Worm (Caenorhabditis elegans) whole organism, midembryonic: Measurements from ENCODE around the gene nlp-47.

Experiments used
- T22C8.4 ChIP-seq: fragments of 200-800 bp; sonication (Bioruptor generic); IDR thresholded peaks from 2 replicates; pipeline ENCODE4 v1.3.6; 2022; ENCODE audit warnings: missing genetic modification characterization, missing compliant biosample characterization
- cog-1 ChIP-seq: sonication (generic microtip); optimal IDR thresholded peaks from 2 replicates; lab custom pipeline; 2016; ENCODE audit warnings: missing genetic modification characterization, missing compliant biosample characterization
- tab-1 ChIP-seq: fragments of 200-800 bp; sonication (Bioruptor generic); IDR thresholded peaks from 2 replicates; pipeline ENCODE4 v1.3.6; 2022; ENCODE audit warnings: missing genetic modification characterization, missing compliant biosample characterization
- ztf-23 ChIP-seq: fragments of 200-800 bp; sonication (Bioruptor generic); IDR thresholded peaks from 2 replicates; pipeline ENCODE4 v1.3.6; 2022; ENCODE audit warnings: missing genetic modification reagents, missing genetic modification characterization, missing compliant biosample characterization
- ztf-29 ChIP-seq: fragments of 200-800 bp; sonication (Bioruptor generic); IDR thresholded peaks from 2 replicates; pipeline ENCODE4 v1.3.6; 2022; ENCODE audit warnings: missing genetic modification reagents, missing genetic modification characterization, missing compliant biosample characterization

ce11 chrIV:5309742-5310141, 19.1 kb downstream of the nlp-47 start, which contains the start of gene ZK354.3:
- TF ChIP-seq tab-1 (GFP tag; lab: Robert Waterston, UW) = no peak
- TF ChIP-seq ztf-23 (GFP tag; lab: Robert Waterston, UW) = no peak
- TF ChIP-seq T22C8.4 = no peak
- no peak for TF ChIP-seq cog-1 (tag; lab: Kevin White, UChicago)
- no peak for TF ChIP-seq ztf-29 (GFP tag; lab: Robert Waterston, UW)
